Fruit fly (Drosophila melanogaster) whole organism, embryonic: ENCODE results near the gene Cda5.

Source experiments
- ATbp ChIP-seq: fragments of 200-800 bp; sonication (Bioruptor generic); optimal IDR thresholded peaks from 2 replicates; lab custom pipeline; 2017; ENCODE audit warnings: missing biosample characterization, mild to moderate bottlenecking, missing genetic modification characterization, missing genetic modification reagents
- Asciz ChIP-seq: fragments of 200-800 bp; sonication (Bioruptor generic); optimal IDR thresholded peaks from 2 replicates; lab custom pipeline; 2017; ENCODE audit warnings: missing biosample characterization, mild to moderate bottlenecking, missing genetic modification characterization, missing genetic modification reagents
- Atf6 ChIP-seq: fragments of 200-800 bp; sonication (Bioruptor generic); IDR thresholded peaks from 2 replicates; pipeline ENCODE4 v1.3.6; 2022; ENCODE audit warnings: missing biosample characterization, missing genetic modification characterization
- Bgb ChIP-seq: fragments of 200-800 bp; sonication (Bioruptor generic); IDR thresholded peaks from 2 replicates; pipeline ENCODE4 v1.3.6; 2022; ENCODE audit warnings: missing biosample characterization, missing genetic modification characterization; ENCODE audit not compliant: partially characterized antibody
- CG10543 ChIP-seq: fragments of 200-800 bp; sonication (Bioruptor generic); optimal IDR thresholded peaks from 3 replicates; lab custom pipeline; 2017; ENCODE audit warnings: missing biosample characterization, mild to moderate bottlenecking, missing genetic modification characterization, moderate library complexity
- CG10565 ChIP-seq: fragments of 200-800 bp; sonication (Bioruptor generic); optimal IDR thresholded peaks from 3 replicates; lab custom pipeline; 2016; ENCODE audit warnings: missing biosample characterization, mild to moderate bottlenecking, missing genetic modification characterization
- CG12659 ChIP-seq: fragments of 200-800 bp; sonication (Bioruptor generic); optimal IDR thresholded peaks from 3 replicates; lab custom pipeline; 2017; ENCODE audit warnings: mild to moderate bottlenecking, missing biosample characterization, missing genetic modification reagents, missing genetic modification characterization
- CG12942 ChIP-seq: fragments of 200-800 bp; sonication (Bioruptor generic); optimal IDR thresholded peaks from 3 replicates; lab custom pipeline; 2016; ENCODE audit warnings: missing biosample characterization, missing genetic modification characterization
- CG14667 ChIP-seq: fragments of 200-800 bp; sonication (Bioruptor generic); IDR thresholded peaks from 2 replicates; pipeline ENCODE4 v1.3.6; 2022; ENCODE audit warnings: missing biosample characterization, missing genetic modification characterization
- CG14860 ChIP-seq: fragments of 200-800 bp; sonication (Bioruptor generic); IDR thresholded peaks from 3 replicates; pipeline ENCODE4 v1.3.6; 2022; ENCODE audit warnings: missing biosample characterization, missing genetic modification characterization; ENCODE audit not compliant: partially characterized antibody
- CG14965 ChIP-seq: fragments of 200-800 bp; sonication (Bioruptor generic); optimal IDR thresholded peaks from 2 replicates; lab custom pipeline; 2016; ENCODE audit warnings: missing biosample characterization, missing genetic modification characterization, borderline replicate concordance
- CG1602 ChIP-seq: fragments of 200-800 bp; sonication (Bioruptor generic); optimal IDR thresholded peaks from 3 replicates; lab custom pipeline; 2016; ENCODE audit warnings: missing biosample characterization, missing genetic modification characterization
- CG1603 ChIP-seq: fragments of 200-800 bp; sonication (Bioruptor generic); optimal IDR thresholded peaks from 2 replicates; lab custom pipeline; 2019; ENCODE audit warnings: missing biosample characterization, mild to moderate bottlenecking, missing genetic modification characterization, moderate library complexity
- CG17612 ChIP-seq: fragments of 200-800 bp; sonication (Bioruptor generic); IDR thresholded peaks from 2 replicates; pipeline ENCODE4 v1.3.6; 2022; ENCODE audit warnings: missing biosample characterization, missing genetic modification characterization
- CG2120 ChIP-seq: fragments of 200-800 bp; sonication (Bioruptor generic); optimal IDR thresholded peaks from 3 replicates; lab custom pipeline; 2016; ENCODE audit warnings: missing biosample characterization, missing genetic modification characterization
- CG2889 ChIP-seq: fragments of 200-800 bp; sonication (Bioruptor generic); IDR thresholded peaks from 3 replicates; pipeline ENCODE4 v1.3.6; 2022; ENCODE audit warnings: missing biosample characterization, missing genetic modification characterization
- CG32532 ChIP-seq: fragments of 200-800 bp; sonication (Bioruptor generic); IDR thresholded peaks from 2 replicates; pipeline ENCODE4 v1.3.6; 2022; ENCODE audit warnings: missing biosample characterization, missing genetic modification characterization
- CG4282 ChIP-seq: fragments of 200-800 bp; sonication (Bioruptor generic); optimal IDR thresholded peaks from 2 replicates; lab custom pipeline; 2016; ENCODE audit warnings: missing biosample characterization, missing genetic modification characterization
- CG4404 ChIP-seq: fragments of 200-800 bp; sonication (Bioruptor generic); IDR thresholded peaks from 2 replicates; pipeline ENCODE4 v1.3.6; 2022; ENCODE audit warnings: missing biosample characterization, missing genetic modification characterization
- CG6254 ChIP-seq: fragments of 200-800 bp; sonication (Bioruptor generic); optimal IDR thresholded peaks from 3 replicates; lab custom pipeline; 2017; ENCODE audit warnings: mild to moderate bottlenecking, missing biosample characterization, missing genetic modification reagents, missing genetic modification characterization
- CG6813 ChIP-seq: fragments of 200-800 bp; sonication (Bioruptor generic); optimal IDR thresholded peaks from 2 replicates; lab custom pipeline; 2017; ENCODE audit warnings: missing biosample characterization, missing genetic modification characterization, mild to moderate bottlenecking, moderate library complexity, missing genetic modification reagents
- CG7745 ChIP-seq: fragments of 200-800 bp; sonication (Bioruptor generic); optimal IDR thresholded peaks from 2 replicates; lab custom pipeline; 2018; ENCODE audit warnings: missing biosample characterization, mild to moderate bottlenecking, missing genetic modification characterization, moderate library complexity
- CG7786 ChIP-seq: fragments of 200-800 bp; sonication (Bioruptor generic); optimal IDR thresholded peaks from 2 replicates; lab custom pipeline; 2016; ENCODE audit warnings: missing biosample characterization, missing genetic modification characterization
- CG8388 ChIP-seq: fragments of 200-800 bp; sonication (Bioruptor generic); optimal IDR thresholded peaks from 2 replicates; lab custom pipeline; 2019; ENCODE audit warnings: missing biosample characterization, mild to moderate bottlenecking, missing genetic modification characterization, moderate library complexity
- HLH3B ChIP-seq: fragments of 200-800 bp; sonication (Bioruptor generic); IDR thresholded peaks from 2 replicates; pipeline ENCODE4 v1.3.6; 2022; ENCODE audit warnings: missing biosample characterization, missing genetic modification characterization
- HLH4C ChIP-seq: fragments of 200-800 bp; sonication (Bioruptor generic); IDR thresholded peaks from 3 replicates; pipeline ENCODE4 v1.3.6; 2022; ENCODE audit warnings: missing biosample characterization, missing genetic modification characterization; ENCODE audit not compliant: partially characterized antibody
- HLH54F ChIP-seq: fragments of 200-800 bp; sonication (Bioruptor generic); optimal IDR thresholded peaks from 3 replicates; lab custom pipeline; 2016; ENCODE audit warnings: missing biosample characterization, missing genetic modification characterization
- Med ChIP-seq: fragments of 200-800 bp; sonication (Bioruptor generic); peaks from one replicate; lab custom pipeline; 2016; ENCODE audit warnings: missing biosample characterization, missing genetic modification characterization, mild to moderate bottlenecking, inconsistent platforms, moderate library complexity
- PHDP ChIP-seq: fragments of 200-800 bp; sonication (Bioruptor generic); optimal IDR thresholded peaks from 3 replicates; lab custom pipeline; 2018; ENCODE audit warnings: missing biosample characterization, mild to moderate bottlenecking, missing genetic modification characterization, moderate library complexity
- Tbp ChIP-seq: fragments of >200 bp; optimal IDR thresholded peaks from 2 replicates; lab custom pipeline; 2018; ENCODE audit warnings: missing biosample characterization, missing genetic modification characterization
- Usf ChIP-seq: fragments of 200-800 bp; sonication (Bioruptor generic); optimal IDR thresholded peaks from 2 replicates; lab custom pipeline; 2017; ENCODE audit warnings: missing genotype, missing biosample characterization, missing genetic modification characterization
- ato ChIP-seq: fragments of 200-800 bp; sonication (Bioruptor generic); IDR thresholded peaks from 2 replicates; pipeline ENCODE4 v1.3.6; 2022; ENCODE audit warnings: missing biosample characterization, missing genetic modification characterization; ENCODE audit not compliant: partially characterized antibody
- bcd ChIP-seq: fragments of 200-800 bp; sonication (Bioruptor generic); optimal IDR thresholded peaks from 2 replicates; lab custom pipeline; 2017; ENCODE audit warnings: missing biosample characterization, mild to moderate bottlenecking, missing genetic modification characterization
- chif ChIP-seq, 2 experiments: fragments of 200-800 bp; sonication (Bioruptor generic); optimal IDR thresholded peaks; 3 replicates each; lab custom pipeline; 2016; ENCODE audit warnings: missing biosample characterization in 2 of 2, missing genetic modification characterization in 2 of 2
- chinmo ChIP-seq: fragments of 200-800 bp; sonication (Bioruptor generic); IDR thresholded peaks from 4 replicates; pipeline ENCODE4 v1.3.6; 2022; ENCODE audit warnings: missing biosample characterization, missing genetic modification characterization; ENCODE audit not compliant: partially characterized antibody
- crp ChIP-seq, 2 experiments: fragments of 200-800 bp; sonication (Bioruptor generic); optimal IDR thresholded peaks; 2 replicates in 1 of 2; 3 replicates in 1 of 2; lab custom pipeline; 2017; ENCODE audit warnings: missing biosample characterization in 2 of 2, missing genetic modification characterization in 2 of 2, mild to moderate bottlenecking in 1 of 2, moderate library complexity in 1 of 2
- da ChIP-seq: fragments of 200-800 bp; sonication (Bioruptor generic); optimal IDR thresholded peaks from 2 replicates; lab custom pipeline; 2016; ENCODE audit warnings: missing biosample characterization, missing genetic modification characterization
- gt ChIP-seq: fragments of 200-800 bp; sonication (Bioruptor generic); IDR thresholded peaks from 2 replicates; pipeline ENCODE4 v1.3.6; 2022; ENCODE audit warnings: missing biosample characterization, missing genetic modification characterization
- ind ChIP-seq: fragments of 200-800 bp; sonication (Bioruptor generic); optimal IDR thresholded peaks from 3 replicates; lab custom pipeline; 2016; ENCODE audit warnings: missing biosample characterization, missing genetic modification characterization
- pfk ChIP-seq: fragments of 200-800 bp; sonication (Bioruptor generic); optimal IDR thresholded peaks from 2 replicates; lab custom pipeline; 2018; ENCODE audit warnings: missing biosample characterization, mild to moderate bottlenecking, missing genetic modification characterization, moderate library complexity
- ranshi ChIP-seq: fragments of 200-800 bp; sonication (Bioruptor generic); IDR thresholded peaks from 2 replicates; pipeline ENCODE4 v1.3.6; 2022; ENCODE audit warnings: missing biosample characterization, missing genetic modification characterization
- sob ChIP-seq: fragments of 200-800 bp; sonication (Bioruptor generic); IDR thresholded peaks from 2 replicates; pipeline ENCODE4 v1.3.6; 2022; ENCODE audit warnings: missing biosample characterization, missing genetic modification characterization
- sr ChIP-seq: fragments of 200-800 bp; sonication (Bioruptor generic); IDR thresholded peaks from 3 replicates; pipeline ENCODE4 v1.3.6; 2022; ENCODE audit warnings: missing biosample characterization, missing genetic modification characterization
- ssp ChIP-seq: fragments of 200-800 bp; sonication (Bioruptor generic); IDR thresholded peaks from 2 replicates; pipeline ENCODE4 v1.3.6; 2022; ENCODE audit warnings: missing biosample characterization, missing genetic modification characterization
- sug ChIP-seq: fragments of 200-800 bp; optimal IDR thresholded peaks from 2 replicates; lab custom pipeline; 2019; ENCODE audit warnings: missing biosample characterization, mild to moderate bottlenecking, missing genetic modification characterization, moderate library complexity
- vfl ChIP-seq: fragments of 200-800 bp; sonication (Bioruptor generic); optimal IDR thresholded peaks from 2 replicates; lab custom pipeline; 2016; ENCODE audit warnings: missing biosample characterization, missing genetic modification characterization
- wek ChIP-seq: fragments of 200-800 bp; sonication (Bioruptor generic); optimal IDR thresholded peaks from 3 replicates; lab custom pipeline; 2018; ENCODE audit warnings: missing biosample characterization, mild to moderate bottlenecking, missing genetic modification characterization, moderate library complexity
- zen2 ChIP-seq: fragments of 200-800 bp; sonication (Bioruptor generic); IDR thresholded peaks from 3 replicates; pipeline ENCODE4 v1.3.6; 2022; ENCODE audit warnings: missing biosample characterization, missing genetic modification characterization; ENCODE audit not compliant: partially characterized antibody

Cda5 gene

DNA sequence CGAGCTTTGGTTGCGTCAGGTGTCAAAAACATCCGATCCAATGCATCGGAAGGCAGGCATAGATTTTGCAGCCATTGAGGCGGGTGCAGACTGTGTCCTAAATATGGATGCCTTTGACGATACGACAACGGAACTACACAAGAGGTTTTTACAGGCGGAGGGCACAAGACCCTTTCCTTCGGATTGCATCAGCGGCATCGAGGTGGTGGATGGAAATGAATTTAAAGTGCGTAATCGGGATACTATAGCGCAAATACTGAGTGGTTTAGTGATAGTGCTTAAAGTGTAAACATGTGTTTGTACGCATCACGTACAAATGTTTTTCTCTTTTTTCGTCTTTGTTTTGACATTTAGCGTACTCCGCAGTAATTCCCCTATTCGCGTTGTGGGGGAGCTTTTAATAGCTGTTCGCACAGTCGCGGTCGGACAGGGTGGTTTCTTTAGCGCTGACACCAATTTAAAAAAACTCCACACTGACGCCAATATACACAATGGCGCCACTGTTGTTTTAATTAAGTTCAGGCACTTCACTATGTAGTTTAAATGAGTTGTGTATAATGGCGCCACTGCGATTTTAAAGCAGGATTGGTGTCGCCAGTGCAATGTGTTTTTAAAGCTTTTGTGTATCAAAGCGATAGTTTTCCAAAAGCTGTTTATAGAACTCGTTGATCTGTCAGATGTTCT, 7.7 kb upstream of the Cda5 start (continued):
- no peak for TF ChIP-seq wek (GFP tag; lab: Kevin White, UChicago)
- TF ChIP-seq CG1602 (GFP tag; lab: Kevin White, UChicago), result no peak
- TF ChIP-seq CG2120, result peak; percentile 44
- no peak for TF ChIP-seq Tbp (GFP tag; lab: Kevin White, UChicago)
- TF ChIP-seq CG8388 (GFP tag; lab: Kevin White, UChicago), result no peak
- TF ChIP-seq ato (GFP tag; lab: Robert Waterston, UW), result peak; percentile 36
- TF ChIP-seq ind (GFP tag; lab: Kevin White, UChicago), result peak; percentile 33
- peak; percentile 61 for TF ChIP-seq sob (GFP tag; lab: Robert Waterston, UW)
- no peak for TF ChIP-seq CG7745 (tag; lab: Kevin White, UChicago)
- peak; percentile 46 for TF ChIP-seq sug (tag; lab: Kevin White, UChicago)
- no peak for TF ChIP-seq da
- TF ChIP-seq pfk (GFP tag; lab: Kevin White, UChicago), result no peak
- peak in 1 of 2 experiments; percentile 41 for TF ChIP-seq chif (GFP tag; optimal IDR thresholded peaks at IDR 0.05; lab: Kevin White, UChicago)
- TF ChIP-seq ssp (GFP tag; lab: Robert Waterston, UW), result no peak
- peak; percentile 90; the same call in 3 of the 4 replicates for TF ChIP-seq chinmo (GFP tag; lab: Robert Waterston, UW)
- no peak for TF ChIP-seq gt (GFP tag; lab: Robert Waterston, UW)
- peak; percentile 26 for TF ChIP-seq bcd (GFP tag; lab: Kevin White, UChicago)
- TF ChIP-seq CG4404, result no peak
- TF ChIP-seq CG4282 (GFP tag; lab: Kevin White, UChicago), result peak; percentile 59
- no peak for TF ChIP-seq CG14860 (GFP tag; lab: Robert Waterston, UW)
- peak; percentile 94 for TF ChIP-seq Med (GFP tag; lab: Kevin White, UChicago)
- no peak for TF ChIP-seq CG17612
- TF ChIP-seq Atf6 (GFP tag; lab: Robert Waterston, UW), result no peak
- TF ChIP-seq CG10543 (GFP tag; lab: Kevin White, UChicago), result no peak
- no peak for TF ChIP-seq CG6254 (GFP tag; lab: Kevin White, UChicago)
- TF ChIP-seq HLH3B (GFP tag; lab: Robert Waterston, UW), result peak; percentile 53; the same call in 1 of the 2 replicates
- peak in 1 of 2 experiments; percentile 68 for TF ChIP-seq crp (GFP tag; optimal IDR thresholded peaks at IDR 0.05; lab: Kevin White, UChicago)
- TF ChIP-seq CG14965 (GFP tag; lab: Kevin White, UChicago), result no peak
- TF ChIP-seq CG1603 (tag; lab: Kevin White, UChicago), result peak; percentile 58
- no peak for TF ChIP-seq CG2889 (GFP tag; lab: Robert Waterston, UW)
- TF ChIP-seq CG7786 (GFP tag; lab: Kevin White, UChicago), result no peak
- TF ChIP-seq CG6813 (GFP tag; lab: Kevin White, UChicago), result no peak
- TF ChIP-seq Asciz (GFP tag; lab: Kevin White, UChicago), result peak; percentile 24
- TF ChIP-seq CG12659 (GFP tag; lab: Kevin White, UChicago), result peak; percentile 30
- 0 out of 2 replicates have a peak, but pooled peaks have one; percentile 44 for TF ChIP-seq ranshi
- no peak; the same call in 2 of the 3 replicates for TF ChIP-seq sr (GFP tag; lab: Robert Waterston, UW)
- no peak for TF ChIP-seq CG14667
- peak; percentile 15 for TF ChIP-seq HLH54F
- TF ChIP-seq ATbp, result no peak
- peak; percentile 39; the same call in 1 of the 3 replicates for TF ChIP-seq HLH4C
- peak; percentile 64; the same call in 2 of the 3 replicates for TF ChIP-seq zen2 (GFP tag; lab: Robert Waterston, UW)
- TF ChIP-seq PHDP (tag; lab: Kevin White, UChicago), result peak; percentile 49
- TF ChIP-seq CG10565 (GFP tag; lab: Kevin White, UChicago), result no peak
- no peak for TF ChIP-seq vfl (GFP tag; lab: Kevin White, UChicago)
- peak; percentile 57; the same call in 1 of the 2 replicates for TF ChIP-seq Bgb (GFP tag; lab: Robert Waterston, UW)
- no peak for TF ChIP-seq CG12942 (GFP tag; lab: Kevin White, UChicago)
- peak; percentile 82; the same call in 1 of the 2 replicates for TF ChIP-seq CG32532
- TF ChIP-seq Usf (GFP tag; lab: Kevin White, UChicago), result no peak
